Worm (Caenorhabditis elegans): ENCODE data around the gene K02D10.1.

K02D10.1 gene

ce11 chrIII:8818599-8818998 lies 49.3 kb downstream of the K02D10.1 start, which contains the start of gene pat-2:
pat-2 (plus strand) TSS chrIII:8818899.
- TF ChIP-seq aha-1 (tag) (peak; percentile 8), Y105C5A.15 (GFP tag; IDR thresholded peaks at IDR 0.05) (no peak)

- TF ChIP-seq egl-27 (tag; optimal IDR thresholded peaks at IDR 0.05) = no peak
- TF ChIP-seq nhr-76 (tag; optimal IDR thresholded peaks at IDR 0.05) = no peak
- TF ChIP-seq aha-1 (tag) = peak; percentile 93
- TF ChIP-seq F10B5.3 (tag; optimal IDR thresholded peaks at IDR 0.05) = no peak
- no peak for TF ChIP-seq ceh-62 (tag; optimal IDR thresholded peaks at IDR 0.05)
- TF ChIP-seq snpc-1.2 (GFP tag; IDR thresholded peaks at IDR 0.05) = no peak
- TF ChIP-seq daf-8 (GFP tag; IDR thresholded peaks at IDR 0.05) = no peak
These were observed 55.2 kb downstream of the K02D10.1 start for ce11 chrIII:8824556-8824955.
